Worm (Caenorhabditis elegans) whole organism, young adult: ENCODE results near the gene mrpl-42.
A peak's percentile ranks its signal among the peaks of the same experiment; 100 is the strongest.

Experiments
- B0019.2 ChIP-seq: fragments of 200-800 bp; sonication (Bioruptor generic); conservative IDR thresholded peaks from 2 replicates; pipeline ENCODE4 v1.3.6; 2022; ENCODE audit warnings: missing genetic modification reagents, missing genetic modification characterization, missing compliant biosample characterization
- C06A6.2 ChIP-seq: fragments of 200-800 bp; sonication (Bioruptor generic); conservative IDR thresholded peaks from 2 replicates; pipeline ENCODE4 v1.3.6; 2022; ENCODE audit warnings: missing genetic modification characterization, missing compliant biosample characterization
- F22D6.2 ChIP-seq: sonication (generic microtip); optimal IDR thresholded peaks from 2 replicates; lab custom pipeline; 2016; ENCODE audit warnings: mild to moderate bottlenecking, missing genetic modification characterization, missing compliant biosample characterization
- F33H1.4 ChIP-seq: fragments of 200-800 bp; sonication (Bioruptor generic); IDR thresholded peaks from 2 replicates; pipeline ENCODE4 v1.3.6; 2022; ENCODE audit warnings: missing genetic modification reagents, missing genetic modification characterization, missing compliant biosample characterization
- F52B5.7 ChIP-seq: sonication (generic microtip); optimal IDR thresholded peaks from 2 replicates; lab custom pipeline; 2016; ENCODE audit warnings: mild to moderate bottlenecking, missing genetic modification characterization, missing compliant biosample characterization
- Y53G8AR.9 ChIP-seq: fragments of 200-800 bp; sonication (Bioruptor generic); conservative IDR thresholded peaks from 2 replicates; pipeline ENCODE4 v1.3.6; 2022; ENCODE audit warnings: missing genetic modification reagents, missing genetic modification characterization, missing compliant biosample characterization
- Y56A3A.18 ChIP-seq: fragments of 200-800 bp; sonication (Bioruptor generic); IDR thresholded peaks from 2 replicates; pipeline ENCODE4 v1.3.6; 2022; ENCODE audit warnings: missing genetic modification reagents, missing genetic modification characterization, missing compliant biosample characterization
- ZK185.1 ChIP-seq: sonication (generic microtip); optimal IDR thresholded peaks from 2 replicates; lab custom pipeline; 2016; ENCODE audit warnings: mild to moderate bottlenecking, missing genetic modification characterization, missing compliant biosample characterization; ENCODE audit not compliant: poor library complexity, severe bottlenecking
- ama-1 ChIP-seq, 3 experiments: fragments of 150-350 bp in 1 of 3; sonication (generic microtip) in 2 of 3; optimal IDR thresholded peaks; 2 replicates each; lab custom pipeline; 2014 to 2018; ENCODE audit warnings: missing biosample characterization in 2 of 3, missing genetic modification characterization in 2 of 3, missing genetic modification reagents in 2 of 3
- athp-1 ChIP-seq: sonication (generic microtip); optimal IDR thresholded peaks from 2 replicates; lab custom pipeline; 2017; ENCODE audit warnings: mild to moderate bottlenecking, missing genetic modification characterization, missing compliant biosample characterization
- cebp-2 ChIP-seq: fragments of 200-800 bp; sonication (Bioruptor generic); IDR thresholded peaks from 2 replicates; pipeline ENCODE4 v1.3.6; 2022; ENCODE audit warnings: missing genetic modification characterization, missing compliant biosample characterization
- ceh-100 ChIP-seq: fragments of 200-800 bp; sonication (Bioruptor generic); IDR thresholded peaks from 2 replicates; pipeline ENCODE4 v1.3.6; 2022; ENCODE audit warnings: missing genetic modification reagents, missing genetic modification characterization, missing compliant biosample characterization
- ceh-58 ChIP-seq: fragments of 200-800 bp; sonication (Bioruptor generic); IDR thresholded peaks from 2 replicates; pipeline ENCODE4 v1.3.6; 2022; ENCODE audit warnings: missing genetic modification characterization, missing compliant biosample characterization
- ceh-79 ChIP-seq: sonication (generic microtip); optimal IDR thresholded peaks from 2 replicates; lab custom pipeline; 2017; ENCODE audit warnings: mild to moderate bottlenecking, missing genetic modification characterization, missing compliant biosample characterization
- efl-1 ChIP-seq: fragments of 150-350 bp; optimal IDR thresholded peaks from 2 replicates; lab custom pipeline; 2014; ENCODE audit warnings: missing biosample characterization, missing genetic modification reagents, missing genetic modification characterization
- gei-17 ChIP-seq: fragments of 200-800 bp; sonication (Bioruptor generic); optimal IDR thresholded peaks from 2 replicates; lab custom pipeline; 2018; ENCODE audit warnings: mild to moderate bottlenecking, missing genetic modification characterization, missing compliant biosample characterization
- hlh-26 ChIP-seq: fragments of 200-800 bp; sonication (Bioruptor generic); conservative IDR thresholded peaks from 2 replicates; pipeline ENCODE4 v1.3.6; 2022; ENCODE audit warnings: missing genetic modification reagents, missing genetic modification characterization, missing compliant biosample characterization
- hmg-1.2 ChIP-seq: fragments of 200-800 bp; sonication (Bioruptor generic); IDR thresholded peaks from 2 replicates; pipeline ENCODE4 v1.3.6; 2022; ENCODE audit warnings: missing genetic modification reagents, missing genetic modification characterization, missing compliant biosample characterization
- hmg-20 ChIP-seq: fragments of 200-800 bp; sonication (Bioruptor generic); IDR thresholded peaks from 2 replicates; pipeline ENCODE4 v1.3.6; 2022; ENCODE audit warnings: missing genetic modification reagents, missing genetic modification characterization, missing compliant biosample characterization
- hrde-1 ChIP-seq: sonication (generic microtip); optimal IDR thresholded peaks from 2 replicates; lab custom pipeline; 2016; ENCODE audit warnings: missing genetic modification characterization, mild to moderate bottlenecking, missing compliant biosample characterization, moderate library complexity, missing genotype, missing genetic modification reagents, borderline replicate concordance
- let-607 ChIP-seq, 2 experiments: fragments of 200-800 bp in 1 of 2; sonication (Bioruptor generic) in 1 of 2; sonication (generic microtip) in 1 of 2; optimal IDR thresholded peaks; 2 replicates each; lab custom pipeline; 2016 to 2018; ENCODE audit warnings: mild to moderate bottlenecking in 2 of 2, missing compliant biosample characterization in 2 of 2, missing genetic modification characterization in 2 of 2, moderate library complexity in 2 of 2, missing genotype in 1 of 2
- lin-54 ChIP-seq: fragments of 200-800 bp; sonication (Bioruptor generic); optimal IDR thresholded peaks from 2 replicates; lab custom pipeline; 2018; ENCODE audit warnings: mild to moderate bottlenecking, missing genetic modification characterization, missing compliant biosample characterization
- madf-8 ChIP-seq: fragments of 200-800 bp; sonication (Bioruptor generic); conservative IDR thresholded peaks from 2 replicates; pipeline ENCODE4 v1.3.6; 2022; ENCODE audit warnings: missing genetic modification reagents, missing genetic modification characterization, missing compliant biosample characterization
- mcd-1 ChIP-seq: fragments of 200-800 bp; sonication (Bioruptor generic); IDR thresholded peaks from 2 replicates; pipeline ENCODE4 v1.3.6; 2022; ENCODE audit warnings: missing genetic modification reagents, missing genetic modification characterization, missing compliant biosample characterization
- nhr-120 ChIP-seq: fragments of 200-800 bp; sonication (Bioruptor generic); IDR thresholded peaks from 2 replicates; pipeline ENCODE4 v1.3.6; 2022; ENCODE audit warnings: missing genetic modification characterization, missing compliant biosample characterization
- nhr-80 ChIP-seq: sonication (generic microtip); optimal IDR thresholded peaks from 2 replicates; lab custom pipeline; 2016; ENCODE audit warnings: missing genetic modification characterization, missing compliant biosample characterization
- repo-1 ChIP-seq: sonication (generic microtip); optimal IDR thresholded peaks from 2 replicates; lab custom pipeline; 2017; ENCODE audit warnings: mild to moderate bottlenecking, missing genetic modification characterization, missing compliant biosample characterization
- sdz-38 ChIP-seq: sonication (generic microtip); optimal IDR thresholded peaks from 2 replicates; lab custom pipeline; 2016; ENCODE audit warnings: missing genotype, missing genetic modification characterization, missing compliant biosample characterization
- snpc-1.3 ChIP-seq: sonication (generic microtip); optimal IDR thresholded peaks from 2 replicates; lab custom pipeline; 2017; ENCODE audit warnings: missing genetic modification characterization, mild to moderate bottlenecking, missing compliant biosample characterization, antibody characterized with exemption, moderate library complexity, missing genotype, missing genetic modification reagents; ENCODE audit not compliant: insufficient read depth
- snpc-3.4 ChIP-seq: sonication (generic microtip); optimal IDR thresholded peaks from 2 replicates; lab custom pipeline; 2017; ENCODE audit warnings: missing genetic modification characterization, mild to moderate bottlenecking, missing compliant biosample characterization, antibody characterized with exemption, moderate library complexity, missing genotype, missing genetic modification reagents
- snpc-4 ChIP-seq, 5 experiments: fragments of 150-350 bp in 1 of 5; sonication (generic microtip) in 4 of 5; optimal IDR thresholded peaks; 2 replicates each; lab custom pipeline; 2014 to 2018; ENCODE audit warnings: missing genetic modification characterization in 5 of 5, missing biosample characterization in 3 of 5, antibody characterized with exemption in 2 of 5, mild to moderate bottlenecking in 2 of 5, missing compliant biosample characterization in 2 of 5, missing genotype in 2 of 5, moderate library complexity in 2 of 5, missing genetic modification reagents in 1 of 5
- zfh-2 ChIP-seq: fragments of 200-800 bp; sonication (Bioruptor generic); conservative IDR thresholded peaks from 2 replicates; pipeline ENCODE4 v1.3.6; 2022; ENCODE audit warnings: missing genetic modification reagents, missing genetic modification characterization, missing compliant biosample characterization
- ztf-28 ChIP-seq: fragments of 200-800 bp; sonication (Bioruptor generic); IDR thresholded peaks from 2 replicates; pipeline ENCODE4 v1.3.6; 2022; ENCODE audit warnings: missing genetic modification reagents, missing genetic modification characterization, missing compliant biosample characterization
- ztf-3 ChIP-seq: fragments of 200-800 bp; sonication (Bioruptor generic); optimal IDR thresholded peaks from 2 replicates; lab custom pipeline; 2018; ENCODE audit warnings: mild to moderate bottlenecking, missing genetic modification characterization, missing compliant biosample characterization

mrpl-42 gene

ce11 chrIV:9118348-9118747 is 24.1 kb upstream of the mrpl-42 start (continued):
- TF ChIP-seq lin-54 (GFP tag; lab: Kevin White, UChicago) = no peak
- no peak for TF ChIP-seq madf-8 (GFP tag; lab: Robert Waterston, UW)
- TF ChIP-seq let-607 (tag; optimal IDR thresholded peaks at IDR 0.05; lab: Kevin White, UChicago) = peak; percentile 41 to 86
- no peak for TF ChIP-seq ZK185.1 (tag; lab: Kevin White, UChicago)
- TF ChIP-seq hlh-26 (GFP tag; lab: Robert Waterston, UW) = no peak
- TF ChIP-seq snpc-3.4 (tag; lab: Kevin White, UChicago) = no peak
- TF ChIP-seq snpc-4 (GFP tag; optimal IDR thresholded peaks at IDR 0.05; lab: Kevin White, UChicago) = no peak
- TF ChIP-seq snpc-4 (tag; optimal IDR thresholded peaks at IDR 0.05; lab: Kevin White, UChicago) = no peak
- TF ChIP-seq Y56A3A.18 (GFP tag; lab: Robert Waterston, UW) = no peak
- TF ChIP-seq hmg-1.2 (GFP tag; lab: Robert Waterston, UW) = no peak
- no peak for TF ChIP-seq ceh-100 (GFP tag; lab: Robert Waterston, UW)
- no peak for TF ChIP-seq efl-1 (GFP tag; lab: Kevin White, UChicago)
- no peak for TF ChIP-seq F33H1.4
- no peak for TF ChIP-seq nhr-120 (GFP tag; lab: Robert Waterston, UW)
- no peak for TF ChIP-seq hmg-20

DNA sequence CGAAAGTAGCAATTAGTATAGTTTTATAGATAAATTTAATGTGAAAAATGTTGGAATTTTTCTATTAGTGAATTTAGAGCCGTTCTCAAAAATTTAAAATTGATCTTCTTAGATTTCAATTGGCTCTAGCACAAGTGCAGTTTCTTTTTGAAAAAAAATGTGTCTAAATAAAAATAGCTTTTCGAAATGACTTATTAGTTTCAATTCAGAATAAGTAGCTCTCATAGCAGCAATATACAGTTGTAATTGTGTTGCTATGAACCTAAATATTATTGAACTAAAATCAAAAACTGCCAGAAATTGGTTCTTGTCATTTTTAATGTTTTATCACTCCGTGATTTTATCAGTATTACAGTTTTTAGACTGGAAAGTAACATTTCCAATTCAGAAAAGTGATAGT is 23.4 kb upstream of the mrpl-42 start:
- TF ChIP-seq snpc-4 (GFP tag; optimal IDR thresholded peaks at IDR 0.05; lab: Kevin White, UChicago) (no peak), snpc-4 (tag; optimal IDR thresholded peaks at IDR 0.05; lab: Kevin White, UChicago) (no peak), F33H1.4 (no peak), F52B5.7 (tag; lab: Kevin White, UChicago) (no peak), ama-1 (optimal IDR thresholded peaks at IDR 0.05; lab: Kevin White, UChicago) (no peak), ama-1 (GFP tag; optimal IDR thresholded peaks at IDR 0.05; lab: Kevin White, UChicago) (no peak), cebp-2 (GFP tag; lab: Robert Waterston, UW) (no peak), ztf-28 (GFP tag; lab: Robert Waterston, UW) (no peak), repo-1 (tag; lab: Kevin White, UChicago) (no peak), sdz-38 (no peak), ceh-58 (GFP tag; lab: Robert Waterston, UW) (no peak), Y53G8AR.9 (GFP tag; lab: Robert Waterston, UW) (no peak), athp-1 (tag; lab: Kevin White, UChicago) (no peak), gei-17 (no peak), ceh-79 (tag; lab: Kevin White, UChicago) (no peak), zfh-2 (no peak), ztf-3 (GFP tag; lab: Kevin White, UChicago) (no peak), mcd-1 (GFP tag; lab: Robert Waterston, UW) (no peak), hrde-1 (tag; lab: Kevin White, UChicago) (no peak), snpc-1.3 (tag; lab: Kevin White, UChicago) (no peak), B0019.2 (GFP tag; lab: Robert Waterston, UW) (no peak), F22D6.2 (tag; lab: Kevin White, UChicago) (no peak)
- TF ChIP-seq, all 124 proteins: peak for 0

DNA sequence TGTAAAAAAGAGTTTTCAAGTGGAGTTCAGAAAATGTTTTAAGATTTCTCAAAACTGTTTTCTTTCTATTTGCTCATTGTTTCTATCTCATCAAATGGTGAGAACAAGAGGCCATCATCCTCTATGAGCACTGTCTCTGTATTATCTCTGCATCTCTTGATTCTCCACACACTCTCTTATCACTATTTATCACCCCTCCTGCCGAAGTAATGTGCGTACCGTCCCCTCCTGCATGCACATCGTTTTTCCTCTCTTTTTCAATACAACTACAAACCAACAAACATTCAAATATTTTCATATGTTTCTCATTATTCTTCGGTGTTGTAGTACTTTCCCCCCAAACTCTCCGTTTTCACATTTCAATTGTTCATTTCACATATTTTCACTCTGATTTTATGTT is 22.2 kb upstream of the mrpl-42 start:
- no peak for TF ChIP-seq C06A6.2 (GFP tag; lab: Robert Waterston, UW)
- peak; percentile 71 for TF ChIP-seq nhr-80 (tag; lab: Kevin White, UChicago)
